Fruit fly (Drosophila melanogaster): ENCODE results near the gene CG12576.

The CG12576 gene

dm6 chrX:22481860-22482544 lies at the start of gene CG12576, which contains the start of gene Cp110:
Gene CG12576, minus strand, starts transcription at chrX:22482357.
Gene Cp110, plus strand, starts transcription at chrX:22482082.
- TF ChIP-seq CG8478 (optimal IDR thresholded peaks at IDR 0.05), result no peak
- no peak for TF ChIP-seq CTCF (optimal IDR thresholded peaks at IDR 0.05)

- no peak for TF ChIP-seq CG8478 (optimal IDR thresholded peaks at IDR 0.05)
- TF ChIP-seq CTCF (optimal IDR thresholded peaks at IDR 0.05), result no peak
These were observed 47.6 kb upstream of the CG12576 start, which contains the start of gene S6kII for dm6 chrX:22529664-22530321. Gene S6kII, plus strand, starts transcription at chrX:22529964.

- no peak for TF ChIP-seq CTCF (optimal IDR thresholded peaks at IDR 0.05)
- no peak for TF ChIP-seq CG8478 (optimal IDR thresholded peaks at IDR 0.05)
These were observed 45.1 kb upstream of the CG12576 start for dm6 chrX:22527210-22527609.

- TF ChIP-seq CTCF (optimal IDR thresholded peaks at IDR 0.05), result no peak
- TF ChIP-seq CG8478 (optimal IDR thresholded peaks at IDR 0.05), result no peak
These were observed 32.8 kb upstream of the CG12576 start, which contains the start of gene CG17600 for dm6 chrX:22514948-22515347. Gene CG17600, plus strand, starts transcription at chrX:22515197.

- TF ChIP-seq CTCF (optimal IDR thresholded peaks at IDR 0.05) (no peak), CG8478 (optimal IDR thresholded peaks at IDR 0.05) (no peak)
These were observed 29.9 kb upstream of the CG12576 start for dm6 chrX:22512071-22512470.

dm6 chrX:22510776-22511175 lies 28.6 kb upstream of the CG12576 start:
- TF ChIP-seq CG8478 (optimal IDR thresholded peaks at IDR 0.05) (no peak), CTCF (optimal IDR thresholded peaks at IDR 0.05) (no peak)

- no peak for TF ChIP-seq CTCF (optimal IDR thresholded peaks at IDR 0.05)
- TF ChIP-seq CG8478 (optimal IDR thresholded peaks at IDR 0.05), result no peak
These were observed 26.9 kb upstream of the CG12576 start for dm6 chrX:22509085-22509484.

- TF ChIP-seq CG8478 (optimal IDR thresholded peaks at IDR 0.05), result no peak
These were observed 20.1 kb upstream of the CG12576 start for dm6 chrX:22502225-22502624.

- TF ChIP-seq CG8478 (optimal IDR thresholded peaks at IDR 0.05), result no peak
- TF ChIP-seq CTCF (optimal IDR thresholded peaks at IDR 0.05), result no peak
These were observed 17.4 kb upstream of the CG12576 start for dm6 chrX:22499557-22499956.

- TF ChIP-seq CG8478 (optimal IDR thresholded peaks at IDR 0.05) (no peak), CTCF (optimal IDR thresholded peaks at IDR 0.05) (no peak)
These were observed 9.0 kb upstream of the CG12576 start for dm6 chrX:22491028-22491769.

dm6 chrX:22490584-22490983 lies 8.4 kb upstream of the CG12576 start:
- TF ChIP-seq CG8478 (optimal IDR thresholded peaks at IDR 0.05), result no peak
- TF ChIP-seq CTCF (optimal IDR thresholded peaks at IDR 0.05), result no peak

dm6 chrX:22487667-22488593 lies 5.8 kb upstream of the CG12576 start:
- TF ChIP-seq CTCF (optimal IDR thresholded peaks at IDR 0.05) (no peak), CG8478 (optimal IDR thresholded peaks at IDR 0.05) (no peak)

- TF ChIP-seq CTCF (optimal IDR thresholded peaks at IDR 0.05) (no peak), CG8478 (optimal IDR thresholded peaks at IDR 0.05) (no peak)
These were observed 4.9 kb upstream of the CG12576 start for dm6 chrX:22486919-22487634.

dm6 chrX:22486487-22486886 lies 4.3 kb upstream of the CG12576 start:
- TF ChIP-seq CG8478 (optimal IDR thresholded peaks at IDR 0.05) (no peak), CTCF (optimal IDR thresholded peaks at IDR 0.05) (no peak)

Measured in S2 (cell line).